Worm (Caenorhabditis elegans) whole organism, L1 larva: ENCODE data around the gene dhrs-4.
A peak's percentile ranks its signal among the peaks of the same experiment; 100 is the strongest.

ENCODE experiments used
- C16A3.4 ChIP-seq: fragments of 150-350 bp; optimal IDR thresholded peaks from 2 replicates; lab custom pipeline; 2014; ENCODE audit warnings: missing biosample characterization, missing genetic modification characterization
- C34B4.2 ChIP-seq: sonication (generic microtip); optimal IDR thresholded peaks from 2 replicates; lab custom pipeline; 2017; ENCODE audit warnings: mild to moderate bottlenecking, missing genetic modification characterization, missing compliant biosample characterization
- F16B12.6 ChIP-seq: fragments of 150-350 bp; optimal IDR thresholded peaks from 2 replicates; lab custom pipeline; 2014; ENCODE audit warnings: missing biosample characterization, missing genetic modification characterization
- Y116A8C.19 ChIP-seq: sonication (generic microtip); optimal IDR thresholded peaks from 2 replicates; lab custom pipeline; 2016; ENCODE audit warnings: missing compliant biosample characterization, missing genetic modification characterization, borderline replicate concordance
- aha-1 ChIP-seq: fragments of 150-350 bp; optimal IDR thresholded peaks from 2 replicates; lab custom pipeline; 2014; ENCODE audit warnings: missing biosample characterization, missing genetic modification characterization
- alr-1 ChIP-seq: fragments of 200-800 bp; sonication (Bioruptor generic); optimal IDR thresholded peaks from 2 replicates; lab custom pipeline; 2018; ENCODE audit warnings: borderline replicate concordance, mild to moderate bottlenecking, missing genetic modification characterization, missing compliant biosample characterization
- aly-2 ChIP-seq: fragments of 150-350 bp; optimal IDR thresholded peaks from 2 replicates; lab custom pipeline; 2014; ENCODE audit warnings: missing biosample characterization, missing genetic modification characterization
- blmp-1 ChIP-seq: fragments of 150-350 bp; optimal IDR thresholded peaks from 2 replicates; lab custom pipeline; 2014; ENCODE audit warnings: missing biosample characterization, missing genetic modification characterization
- ceh-63 ChIP-seq: fragments of 200-800 bp; sonication (Bioruptor generic); optimal IDR thresholded peaks from 2 replicates; lab custom pipeline; 2018; ENCODE audit warnings: mild to moderate bottlenecking, missing genetic modification characterization, missing compliant biosample characterization
- ceh-82 ChIP-seq, 3 experiments: fragments of 150-350 bp in 1 of 3; sonication (generic microtip) in 2 of 3; optimal IDR thresholded peaks; 2 replicates each; lab custom pipeline; 2014 to 2017; ENCODE audit warnings: missing biosample characterization in 3 of 3, missing genetic modification characterization in 3 of 3
- ceh-88 ChIP-seq: fragments of 200-800 bp; sonication (Bioruptor generic); IDR thresholded peaks from 2 replicates; pipeline ENCODE4 v1.3.6; 2022; ENCODE audit warnings: missing genetic modification characterization, missing compliant biosample characterization
- dpl-1 ChIP-seq, 3 experiments: fragments of 150-350 bp in 2 of 3; sonication (generic microtip) in 1 of 3; optimal IDR thresholded peaks; 2 replicates each; lab custom pipeline; 2014 to 2017; ENCODE audit warnings: missing biosample characterization in 3 of 3, missing genetic modification characterization in 3 of 3, missing genetic modification reagents in 3 of 3
- efl-1 ChIP-seq, 4 experiments: fragments of 150-350 bp; optimal IDR thresholded peaks in 3 of 4; peaks in 1 of 4; 1 replicate in 1 of 4; 2 replicates in 3 of 4; lab custom pipeline; 2014; ENCODE audit warnings: missing biosample characterization in 2 of 4, missing genetic modification characterization in 2 of 4, missing genetic modification reagents in 2 of 4
- efl-3 ChIP-seq: fragments of 200-800 bp; sonication (Bioruptor generic); optimal IDR thresholded peaks from 2 replicates; lab custom pipeline; 2018; ENCODE audit warnings: mild to moderate bottlenecking, missing genetic modification characterization, missing compliant biosample characterization
- egl-27 ChIP-seq, 2 experiments: fragments of 150-350 bp in 1 of 2; sonication (generic microtip); optimal IDR thresholded peaks; 3 replicates each; lab custom pipeline; 2017 to 2018; ENCODE audit warnings: missing biosample characterization in 2 of 2, missing genetic modification characterization in 2 of 2, missing genetic modification reagents in 2 of 2
- elt-2 ChIP-seq: sonication (generic microtip); optimal IDR thresholded peaks from 2 replicates; lab custom pipeline; 2016; ENCODE audit warnings: missing genetic modification characterization, mild to moderate bottlenecking, inconsistent platforms, missing compliant biosample characterization, missing genetic modification reagents
- elt-3 ChIP-seq, 6 experiments: fragments of 150-350 bp in 1 of 6; sonication (generic microtip); optimal IDR thresholded peaks; 2 replicates each; lab custom pipeline; 2017 to 2018; ENCODE audit warnings: missing biosample characterization in 6 of 6, missing genetic modification characterization in 6 of 6, inconsistent platforms in 1 of 6
- fkh-4 ChIP-seq: sonication (generic microtip); optimal IDR thresholded peaks from 2 replicates; lab custom pipeline; 2016; ENCODE audit warnings: missing compliant biosample characterization, missing genetic modification characterization, borderline replicate concordance
- fkh-8 ChIP-seq: sonication (generic microtip); optimal IDR thresholded peaks from 2 replicates; lab custom pipeline; 2016; ENCODE audit warnings: mild to moderate bottlenecking, missing genetic modification characterization, missing compliant biosample characterization
- fos-1 ChIP-seq: fragments of 150-350 bp; optimal IDR thresholded peaks from 2 replicates; lab custom pipeline; 2014; ENCODE audit warnings: missing biosample characterization, missing genetic modification characterization
- hlh-4 ChIP-seq: sonication (generic microtip); optimal IDR thresholded peaks from 2 replicates; lab custom pipeline; 2016; ENCODE audit warnings: mild to moderate bottlenecking, missing genetic modification characterization, missing compliant biosample characterization
- hpl-2 ChIP-seq: fragments of 150-350 bp; optimal IDR thresholded peaks from 2 replicates; lab custom pipeline; 2014; ENCODE audit warnings: missing biosample characterization, missing genetic modification reagents, missing genetic modification characterization
- isw-1 ChIP-seq: fragments of 200-800 bp; sonication (Bioruptor generic); IDR thresholded peaks from 2 replicates; pipeline ENCODE4 v1.3.6; 2022; ENCODE audit warnings: missing genetic modification characterization, missing compliant biosample characterization
- lin-13 ChIP-seq: fragments of 150-350 bp; optimal IDR thresholded peaks from 2 replicates; lab custom pipeline; 2014; ENCODE audit warnings: missing biosample characterization, missing genetic modification reagents, missing genetic modification characterization
- lin-35 ChIP-seq, 2 experiments: fragments of 150-350 bp; optimal IDR thresholded peaks; 2 replicates each; lab custom pipeline; 2014; ENCODE audit warnings: missing biosample characterization in 2 of 2, missing genetic modification characterization in 2 of 2, missing genetic modification reagents in 2 of 2
- lin-39 ChIP-seq: fragments of 150-350 bp; optimal IDR thresholded peaks from 2 replicates; lab custom pipeline; 2014; ENCODE audit warnings: missing biosample characterization, missing genetic modification reagents, missing genetic modification characterization
- lir-3 ChIP-seq: sonication (generic microtip); optimal IDR thresholded peaks from 2 replicates; lab custom pipeline; 2016; ENCODE audit warnings: mild to moderate bottlenecking, missing genetic modification characterization, moderate library complexity, missing compliant biosample characterization; ENCODE audit not compliant: poor library complexity
- lsy-2 ChIP-seq, 2 experiments: fragments of 150-350 bp; optimal IDR thresholded peaks; 2 replicates each; lab custom pipeline; 2014; ENCODE audit warnings: missing biosample characterization in 2 of 2, missing genetic modification characterization in 2 of 2
- mab-9 ChIP-seq: fragments of 200-800 bp; sonication (Bioruptor generic); IDR thresholded peaks from 2 replicates; pipeline ENCODE4 v1.3.6; 2022; ENCODE audit warnings: missing genetic modification reagents, missing genetic modification characterization, missing compliant biosample characterization
- nhr-11 ChIP-seq: fragments of 150-350 bp; optimal IDR thresholded peaks from 2 replicates; lab custom pipeline; 2014; ENCODE audit warnings: missing biosample characterization, missing genetic modification characterization
- nhr-19 ChIP-seq: fragments of 200-800 bp; sonication (Bioruptor generic); conservative IDR thresholded peaks from 2 replicates; pipeline ENCODE4 v1.3.6; 2022; ENCODE audit warnings: missing genetic modification characterization, missing compliant biosample characterization
- nhr-237 ChIP-seq: fragments of 150-350 bp; optimal IDR thresholded peaks from 2 replicates; lab custom pipeline; 2014; ENCODE audit warnings: missing biosample characterization, missing genetic modification characterization
- nhr-28 ChIP-seq: fragments of 150-350 bp; optimal IDR thresholded peaks from 2 replicates; lab custom pipeline; 2014; ENCODE audit warnings: missing biosample characterization, missing genetic modification characterization
- nhr-47 ChIP-seq: sonication (generic microtip); optimal IDR thresholded peaks from 2 replicates; lab custom pipeline; 2016; ENCODE audit warnings: mild to moderate bottlenecking, missing genetic modification characterization, moderate library complexity, missing compliant biosample characterization
- nhr-76 ChIP-seq: sonication (generic microtip); optimal IDR thresholded peaks from 2 replicates; lab custom pipeline; 2017; ENCODE audit warnings: missing biosample characterization, missing genetic modification characterization
- nhr-77 ChIP-seq: fragments of 150-350 bp; optimal IDR thresholded peaks from 2 replicates; lab custom pipeline; 2014; ENCODE audit warnings: missing biosample characterization, missing genetic modification characterization
- pax-3 ChIP-seq: fragments of 200-800 bp; sonication (Bioruptor generic); optimal IDR thresholded peaks from 2 replicates; lab custom pipeline; 2018; ENCODE audit warnings: mild to moderate bottlenecking, missing genetic modification characterization, moderate library complexity, missing compliant biosample characterization
- pqm-1 ChIP-seq: sonication (generic microtip); optimal IDR thresholded peaks from 3 replicates; lab custom pipeline; 2017; ENCODE audit warnings: missing biosample characterization, missing genetic modification characterization
- rnt-1 ChIP-seq: sonication (generic microtip); optimal IDR thresholded peaks from 2 replicates; lab custom pipeline; 2016; ENCODE audit warnings: mild to moderate bottlenecking, missing genetic modification characterization, moderate library complexity, missing compliant biosample characterization
- skn-1 ChIP-seq: fragments of 150-350 bp; optimal IDR thresholded peaks from 2 replicates; lab custom pipeline; 2014; ENCODE audit warnings: missing biosample characterization, missing genetic modification characterization
- sup-37 ChIP-seq: fragments of 200-800 bp; sonication (Bioruptor generic); optimal IDR thresholded peaks from 2 replicates; lab custom pipeline; 2018; ENCODE audit warnings: mild to moderate bottlenecking, missing genetic modification characterization, missing compliant biosample characterization
- swsn-7 ChIP-seq: sonication (generic microtip); optimal IDR thresholded peaks from 2 replicates; lab custom pipeline; 2016; ENCODE audit warnings: missing genetic modification characterization, missing compliant biosample characterization
- tlp-1 ChIP-seq: fragments of 150-350 bp; optimal IDR thresholded peaks from 2 replicates; lab custom pipeline; 2014; ENCODE audit warnings: missing biosample characterization, missing genetic modification characterization
- vab-15 ChIP-seq: sonication (generic microtip); optimal IDR thresholded peaks from 2 replicates; lab custom pipeline; 2017; ENCODE audit warnings: missing genotype, mild to moderate bottlenecking, missing genetic modification characterization, missing compliant biosample characterization
- xbp-1 ChIP-seq: sonication (generic microtip); optimal IDR thresholded peaks from 2 replicates; lab custom pipeline; 2016; ENCODE audit warnings: missing genetic modification characterization, missing compliant biosample characterization
- zip-4 ChIP-seq: fragments of 200-800 bp; sonication (Bioruptor generic); optimal IDR thresholded peaks from 2 replicates; lab custom pipeline; 2018; ENCODE audit warnings: mild to moderate bottlenecking, missing genetic modification characterization, moderate library complexity, missing compliant biosample characterization
- ztf-11 ChIP-seq, 2 experiments: sonication (generic microtip); optimal IDR thresholded peaks; 2 replicates each; lab custom pipeline; 2016 to 2017; ENCODE audit warnings: missing genetic modification characterization in 2 of 2, missing biosample characterization in 1 of 2, missing compliant biosample characterization in 1 of 2

The dhrs-4 gene

ce11 chrV:12950812-12951528 lies 28.6 kb downstream of the dhrs-4 start, which contains the start of the genes T16G1.9 and T16G1.18 (continued):
- peak; percentile 19 for TF ChIP-seq swsn-7
- TF ChIP-seq sup-37 (GFP tag; lab: Kevin White, UChicago): no peak
- peak; percentile 36 for TF ChIP-seq xbp-1 (tag; lab: Kevin White, UChicago)
- TF ChIP-seq nhr-11 (tag; lab: Kevin White, UChicago): no peak
- TF ChIP-seq hlh-4: no peak
- no peak for TF ChIP-seq hpl-2 (GFP tag; lab: Kevin White, UChicago)
- no peak for TF ChIP-seq isw-1 (GFP tag; lab: Robert Waterston, UW)
- peak; percentile 58 to 65 for TF ChIP-seq efl-1 (optimal IDR thresholded peaks at IDR 0.05; lab: Kevin White, UChicago)
- TF ChIP-seq efl-1 (GFP tag; optimal IDR thresholded peaks at IDR 0.05 in 1 of 2; lab: Kevin White, UChicago): peak in 1 of 2 experiments; percentile 28
- TF ChIP-seq ztf-11 (tag; optimal IDR thresholded peaks at IDR 0.05; lab: Kevin White, UChicago): no peak
- no peak for TF ChIP-seq nhr-76 (tag; lab: Kevin White, UChicago)
- no peak for TF ChIP-seq elt-2
- TF ChIP-seq vab-15 (tag; lab: Kevin White, UChicago): no peak
- TF ChIP-seq nhr-47 (tag; lab: Kevin White, UChicago): peak; percentile 24
- TF ChIP-seq alr-1 (tag; lab: Kevin White, UChicago): no peak
- peak; percentile 41 to 67 for TF ChIP-seq lsy-2 (tag; optimal IDR thresholded peaks at IDR 0.05; lab: Kevin White, UChicago)
- TF ChIP-seq F16B12.6: peak; percentile 7
- TF ChIP-seq pqm-1 (tag; lab: Kevin White, UChicago): no peak
- TF ChIP-seq skn-1 (tag; lab: Kevin White, UChicago): no peak
- TF ChIP-seq Y116A8C.19 (tag; lab: Kevin White, UChicago): no peak
- no peak for TF ChIP-seq nhr-237 (tag; lab: Kevin White, UChicago)
- TF ChIP-seq elt-3 (tag; optimal IDR thresholded peaks at IDR 0.05; lab: Kevin White, UChicago): peak in 1 of 6 experiments; percentile 6
- TF ChIP-seq fos-1 (tag; lab: Kevin White, UChicago): no peak
- TF ChIP-seq nhr-77 (tag; lab: Kevin White, UChicago): peak; percentile 30
- TF ChIP-seq nhr-19 (GFP tag; lab: Robert Waterston, UW): peak; percentile 27; the same call in 1 of the 2 replicates
- peak; percentile 22 for TF ChIP-seq lin-13 (GFP tag; lab: Kevin White, UChicago)
- TF ChIP-seq aly-2 (tag; lab: Kevin White, UChicago): no peak
- no peak for TF ChIP-seq fkh-8 (tag; lab: Kevin White, UChicago)
- peak in 2 of 3 experiments; percentile 43 to 62 for TF ChIP-seq dpl-1 (GFP tag; optimal IDR thresholded peaks at IDR 0.05; lab: Kevin White, UChicago)
- TF ChIP-seq aha-1 (tag; lab: Kevin White, UChicago): no peak
- peak in 2 of 3 experiments; percentile 21 to 47 for TF ChIP-seq ceh-82 (tag; optimal IDR thresholded peaks at IDR 0.05; lab: Kevin White, UChicago)
- TF ChIP-seq ceh-88 (GFP tag; lab: Robert Waterston, UW): no peak
- TF ChIP-seq egl-27 (tag; optimal IDR thresholded peaks at IDR 0.05; lab: Kevin White, UChicago): no peak
- peak; percentile 9 for TF ChIP-seq C16A3.4 (tag; lab: Kevin White, UChicago)
- TF ChIP-seq efl-3: no peak
- no peak for TF ChIP-seq ceh-63
- no peak for TF ChIP-seq zip-4
- peak; percentile 52 to 56 for TF ChIP-seq lin-35 (GFP tag; optimal IDR thresholded peaks at IDR 0.05; lab: Kevin White, UChicago)
- TF ChIP-seq C34B4.2 (tag; lab: Kevin White, UChicago): no peak
- TF ChIP-seq rnt-1 (tag; lab: Kevin White, UChicago): peak; percentile 27
- TF ChIP-seq pax-3 (tag; lab: Kevin White, UChicago): no peak
- TF ChIP-seq lin-39 (tag; lab: Kevin White, UChicago): no peak
- TF ChIP-seq tlp-1 (tag; lab: Kevin White, UChicago): no peak
- no peak for TF ChIP-seq blmp-1 (tag; lab: Kevin White, UChicago)
- TF ChIP-seq nhr-28 (tag; lab: Kevin White, UChicago): no peak
- no peak for TF ChIP-seq lir-3 (tag; lab: Kevin White, UChicago)
- TF ChIP-seq fkh-4 (tag; lab: Kevin White, UChicago): no peak
- TF ChIP-seq mab-9 (GFP tag; lab: Robert Waterston, UW): no peak
